Fruit fly (Drosophila melanogaster) whole organism, embryonic: ENCODE data around the gene Tcs6.

Experiments
- CG11560 ChIP-seq: fragments of 200-800 bp; sonication (Bioruptor generic); IDR thresholded peaks from 3 replicates; pipeline ENCODE4 v1.3.6; 2022; ENCODE audit warnings: missing biosample characterization, missing genetic modification characterization
- CG12299 ChIP-seq: fragments of 200-800 bp; sonication (Bioruptor generic); optimal IDR thresholded peaks from 2 replicates; lab custom pipeline; 2018; ENCODE audit warnings: missing biosample characterization, mild to moderate bottlenecking, missing genetic modification characterization
- CG12391 ChIP-seq: fragments of 200-800 bp; sonication (Bioruptor generic); optimal IDR thresholded peaks from 3 replicates; lab custom pipeline; 2018; ENCODE audit warnings: missing biosample characterization, mild to moderate bottlenecking, missing genetic modification characterization, moderate library complexity
- CG13287 ChIP-seq: fragments of 200-800 bp; sonication (Bioruptor generic); IDR thresholded peaks from 2 replicates; pipeline ENCODE4 v1.3.6; 2022; ENCODE audit warnings: missing biosample characterization, missing genetic modification characterization; ENCODE audit not compliant: partially characterized antibody
- CG16863 ChIP-seq: fragments of 200-800 bp; sonication (Bioruptor generic); optimal IDR thresholded peaks from 3 replicates; lab custom pipeline; 2016; ENCODE audit warnings: missing biosample characterization, missing genetic modification characterization
- CG18764 ChIP-seq: fragments of 200-800 bp; sonication (Bioruptor generic); optimal IDR thresholded peaks from 3 replicates; lab custom pipeline; 2016; ENCODE audit warnings: missing biosample characterization, missing genetic modification characterization
- CG30403 ChIP-seq: fragments of 200-800 bp; sonication (Bioruptor generic); optimal IDR thresholded peaks from 3 replicates; lab custom pipeline; 2016; ENCODE audit warnings: missing biosample characterization, missing genetic modification characterization
- CG31388 ChIP-seq: fragments of 200-800 bp; sonication (Bioruptor generic); optimal IDR thresholded peaks from 2 replicates; lab custom pipeline; 2016; ENCODE audit warnings: missing biosample characterization, missing genetic modification characterization
- CG3163 ChIP-seq: fragments of 200-800 bp; sonication (Bioruptor generic); optimal IDR thresholded peaks from 3 replicates; lab custom pipeline; 2016; ENCODE audit warnings: missing biosample characterization, missing genetic modification characterization
- CG6175 ChIP-seq: fragments of 200-800 bp; sonication (Bioruptor generic); IDR thresholded peaks from 3 replicates; pipeline ENCODE4 v1.3.6; 2022; ENCODE audit warnings: missing biosample characterization, missing genetic modification characterization
- CrebB ChIP-seq: fragments of 200-800 bp; sonication (Bioruptor generic); optimal IDR thresholded peaks from 3 replicates; lab custom pipeline; 2018; ENCODE audit warnings: missing biosample characterization, mild to moderate bottlenecking, missing genetic modification characterization
- Dfd ChIP-seq, 2 experiments: fragments of >200 bp; optimal IDR thresholded peaks; 2 replicates each; lab custom pipeline; 2017; ENCODE audit warnings: missing biosample characterization in 2 of 2, missing genetic modification characterization in 2 of 2
- Doc2 ChIP-seq: fragments of 200-800 bp; sonication (Bioruptor generic); IDR thresholded peaks from 2 replicates; pipeline ENCODE4 v1.3.6; 2022; ENCODE audit warnings: missing biosample characterization, missing genetic modification characterization
- Ets97D ChIP-seq: fragments of 200-800 bp; sonication (Bioruptor generic); optimal IDR thresholded peaks from 3 replicates; lab custom pipeline; 2016; ENCODE audit warnings: missing biosample characterization, missing genetic modification characterization
- Gug ChIP-seq: fragments of 200-800 bp; sonication (Bioruptor generic); IDR thresholded peaks from 4 replicates; pipeline ENCODE4 v1.3.6; 2022; ENCODE audit warnings: missing biosample characterization, missing genetic modification characterization
- Hand ChIP-seq: fragments of 200-800 bp; sonication (Bioruptor generic); optimal IDR thresholded peaks from 2 replicates; lab custom pipeline; 2017; ENCODE audit warnings: mild to moderate bottlenecking, missing biosample characterization, missing genetic modification reagents, missing genetic modification characterization
- Lpt ChIP-seq: fragments of >200 bp; optimal IDR thresholded peaks from 2 replicates; lab custom pipeline; 2018; ENCODE audit warnings: missing biosample characterization, missing genetic modification characterization
- Nf-YC ChIP-seq: fragments of 200-800 bp; optimal IDR thresholded peaks from 3 replicates; lab custom pipeline; 2019; ENCODE audit warnings: missing biosample characterization, mild to moderate bottlenecking, missing genetic modification characterization, moderate library complexity
- Poxn ChIP-seq: fragments of 200-800 bp; sonication (Bioruptor generic); IDR thresholded peaks from 2 replicates; pipeline ENCODE4 v1.3.6; 2022; ENCODE audit warnings: missing biosample characterization, missing genetic modification characterization
- Tbp ChIP-seq: fragments of >200 bp; optimal IDR thresholded peaks from 2 replicates; lab custom pipeline; 2018; ENCODE audit warnings: missing biosample characterization, missing genetic modification characterization
- ac ChIP-seq: fragments of 200-800 bp; sonication (Bioruptor generic); optimal IDR thresholded peaks from 3 replicates; lab custom pipeline; 2017; ENCODE audit warnings: missing biosample characterization, mild to moderate bottlenecking, missing genetic modification characterization
- cato ChIP-seq: fragments of 200-800 bp; sonication (Bioruptor generic); optimal IDR thresholded peaks from 2 replicates; lab custom pipeline; 2016; ENCODE audit warnings: missing biosample characterization, missing genetic modification characterization, borderline replicate concordance
- corto ChIP-seq: fragments of 200-800 bp; sonication (Bioruptor generic); optimal IDR thresholded peaks from 2 replicates; lab custom pipeline; 2016; ENCODE audit warnings: missing biosample characterization, mild to moderate bottlenecking, missing genetic modification characterization, moderate library complexity
- crc ChIP-seq: fragments of 200-800 bp; sonication (Bioruptor generic); optimal IDR thresholded peaks from 2 replicates; lab custom pipeline; 2016; ENCODE audit warnings: missing biosample characterization, missing genetic modification characterization
- dm ChIP-seq: fragments of 200-800 bp; sonication (Bioruptor generic); optimal IDR thresholded peaks from 3 replicates; lab custom pipeline; 2016; ENCODE audit warnings: missing biosample characterization, missing genetic modification characterization
- ems ChIP-seq: fragments of 200-800 bp; sonication (Bioruptor generic); optimal IDR thresholded peaks from 3 replicates; lab custom pipeline; 2016; ENCODE audit warnings: missing biosample characterization, missing genetic modification characterization
- exex ChIP-seq: fragments of 200-800 bp; sonication (Bioruptor generic); optimal IDR thresholded peaks from 4 replicates; lab custom pipeline; 2018; ENCODE audit warnings: missing biosample characterization, mild to moderate bottlenecking, missing genetic modification characterization, moderate library complexity
- fu2 ChIP-seq: fragments of 200-800 bp; sonication (Bioruptor generic); optimal IDR thresholded peaks from 2 replicates; lab custom pipeline; 2016; ENCODE audit warnings: missing biosample characterization, missing genetic modification characterization
- grau ChIP-seq: fragments of 200-800 bp; optimal IDR thresholded peaks from 3 replicates; lab custom pipeline; 2019; ENCODE audit warnings: missing biosample characterization, mild to moderate bottlenecking, missing genetic modification characterization, moderate library complexity
- ham ChIP-seq: fragments of 200-800 bp; sonication (Bioruptor generic); IDR thresholded peaks from 2 replicates; pipeline ENCODE4 v1.3.6; 2022; ENCODE audit warnings: missing biosample characterization, missing genetic modification characterization
- hth ChIP-seq: fragments of >200 bp; optimal IDR thresholded peaks from 2 replicates; lab custom pipeline; 2017; ENCODE audit warnings: inconsistent platforms
- ind ChIP-seq: fragments of 200-800 bp; sonication (Bioruptor generic); optimal IDR thresholded peaks from 3 replicates; lab custom pipeline; 2016; ENCODE audit warnings: missing biosample characterization, missing genetic modification characterization
- jumu ChIP-seq: fragments of 200-800 bp; sonication (Bioruptor generic); optimal IDR thresholded peaks from 3 replicates; lab custom pipeline; 2016; ENCODE audit warnings: missing biosample characterization, missing genetic modification characterization
- lmd ChIP-seq: fragments of 200-800 bp; sonication (Bioruptor generic); IDR thresholded peaks from 2 replicates; pipeline ENCODE4 v1.3.6; 2022; ENCODE audit warnings: missing biosample characterization, missing genetic modification characterization
- oc ChIP-seq: fragments of 200-800 bp; sonication (Bioruptor generic); optimal IDR thresholded peaks from 2 replicates; lab custom pipeline; 2018; ENCODE audit warnings: missing biosample characterization, mild to moderate bottlenecking, missing genetic modification characterization, moderate library complexity
- phol ChIP-seq: fragments of 200-800 bp; sonication (Bioruptor generic); optimal IDR thresholded peaks from 3 replicates; lab custom pipeline; 2018; ENCODE audit warnings: missing biosample characterization, mild to moderate bottlenecking, missing genetic modification characterization, moderate library complexity
- ro ChIP-seq: fragments of 200-800 bp; sonication (Bioruptor generic); IDR thresholded peaks from 2 replicates; pipeline ENCODE4 v1.3.6; 2022; ENCODE audit warnings: missing biosample characterization, missing genetic modification characterization
- sr ChIP-seq: fragments of 200-800 bp; sonication (Bioruptor generic); IDR thresholded peaks from 3 replicates; pipeline ENCODE4 v1.3.6; 2022; ENCODE audit warnings: missing biosample characterization, missing genetic modification characterization
- tup ChIP-seq: fragments of 200-800 bp; sonication (Bioruptor generic); optimal IDR thresholded peaks from 2 replicates; lab custom pipeline; 2016; ENCODE audit warnings: missing biosample characterization, mild to moderate bottlenecking, missing genetic modification characterization, moderate library complexity
- twi ChIP-seq: fragments of 200-800 bp; optimal IDR thresholded peaks from 2 replicates; lab custom pipeline; 2019; ENCODE audit warnings: missing biosample characterization, mild to moderate bottlenecking, missing genetic modification characterization, moderate library complexity
- usp ChIP-seq: fragments of >200 bp; optimal IDR thresholded peaks from 2 replicates; lab custom pipeline; 2017; ENCODE audit warnings: missing biosample characterization, missing genetic modification characterization
- z ChIP-seq: fragments of 200-800 bp; sonication (Bioruptor generic); IDR thresholded peaks from 3 replicates; pipeline ENCODE4 v1.3.6; 2022; ENCODE audit warnings: missing biosample characterization, missing genetic modification characterization
- zen2 ChIP-seq: fragments of 200-800 bp; sonication (Bioruptor generic); IDR thresholded peaks from 3 replicates; pipeline ENCODE4 v1.3.6; 2022; ENCODE audit warnings: missing biosample characterization, missing genetic modification characterization; ENCODE audit not compliant: partially characterized antibody
- zfh1 ChIP-seq: fragments of 200-800 bp; sonication (Bioruptor generic); IDR thresholded peaks from 3 replicates; pipeline ENCODE4 v1.3.6; 2022; ENCODE audit warnings: missing biosample characterization, missing genetic modification characterization

Tcs6 gene

DNA sequence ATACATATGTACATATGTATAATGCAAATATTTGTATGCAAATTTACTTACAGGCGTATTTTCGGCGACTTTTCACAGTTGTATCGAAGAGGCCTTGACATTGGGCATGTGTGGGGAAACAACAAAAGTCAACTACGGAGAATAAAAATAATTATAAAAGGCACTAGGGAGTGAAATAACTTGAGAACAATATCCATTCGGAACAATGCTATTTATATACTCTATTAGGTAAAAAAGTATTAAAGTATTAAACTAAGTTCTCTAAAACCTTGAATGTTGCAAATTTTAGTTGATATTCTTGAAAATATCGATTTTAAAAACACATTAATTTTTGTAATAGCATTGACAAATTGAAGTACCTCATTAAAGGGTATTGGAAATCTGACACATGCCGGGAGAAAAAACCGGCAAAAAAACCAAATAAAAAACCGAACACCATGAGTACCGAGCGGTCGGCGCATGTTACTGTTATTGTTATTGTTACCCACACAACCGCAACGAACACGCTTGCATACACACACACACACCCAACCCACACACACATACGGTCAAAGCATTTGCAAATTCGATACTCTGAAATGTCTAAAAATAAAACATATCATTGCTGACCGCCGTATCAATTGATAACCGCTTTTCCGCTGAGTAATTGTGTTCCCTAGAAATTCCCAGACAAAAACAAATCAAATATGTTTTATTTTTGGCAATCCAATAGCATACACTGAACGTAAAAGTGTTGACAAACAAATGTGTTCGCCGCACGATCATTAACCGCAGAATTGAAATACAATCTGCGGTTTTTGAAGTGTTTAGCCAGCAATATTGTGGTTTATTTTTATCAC, 46.5 kb upstream of the Tcs6 start (continued):
- TF ChIP-seq twi (tag; lab: Kevin White, UChicago) (no peak), CG13287 (GFP tag; lab: Robert Waterston, UW) (no peak), dm (no peak), CG11560 (tag; lab: Robert Waterston, UW) (no peak), Tbp (no peak), fu2 (GFP tag; lab: Kevin White, UChicago) (no peak), tup (GFP tag; lab: Kevin White, UChicago) (no peak), sr (GFP tag; lab: Robert Waterston, UW) (no peak), hth (lab: Kevin White, UChicago) (no peak), usp (GFP tag; lab: Kevin White, UChicago) (no peak), jumu (no peak), Hand (GFP tag; lab: Kevin White, UChicago) (no peak), CG31388 (GFP tag; lab: Kevin White, UChicago) (peak; percentile 7), Lpt (GFP tag; lab: Kevin White, UChicago) (no peak), Gug (GFP tag; lab: Robert Waterston, UW) (no peak), CG6175 (GFP tag; lab: Robert Waterston, UW) (no peak), cato (GFP tag; lab: Kevin White, UChicago) (no peak), Doc2 (GFP tag; lab: Robert Waterston, UW) (no peak), CrebB (tag; lab: Kevin White, UChicago) (no peak), corto (no peak), CG30403 (GFP tag; lab: Kevin White, UChicago) (peak; percentile 35), Dfd (GFP tag; optimal IDR thresholded peaks at IDR 0.05; lab: Kevin White, UChicago) (no peak), phol (tag; lab: Kevin White, UChicago) (peak; percentile 0), oc (tag; lab: Kevin White, UChicago) (no peak), zen2 (GFP tag; lab: Robert Waterston, UW) (no peak), ro (GFP tag; lab: Robert Waterston, UW) (no peak), ind (GFP tag; lab: Kevin White, UChicago) (no peak), z (no peak), CG3163 (GFP tag; lab: Kevin White, UChicago) (no peak), ems (GFP tag; lab: Kevin White, UChicago) (no peak), exex (no peak), Nf-YC (tag; lab: Kevin White, UChicago) (no peak), zfh1 (no peak; the same call in 2 of the 3 replicates), ham (GFP tag; lab: Robert Waterston, UW) (no peak), lmd (GFP tag; lab: Robert Waterston, UW) (no peak; the same call in 1 of the 2 replicates), CG16863 (no peak), Poxn (GFP tag; lab: Robert Waterston, UW) (no peak), CG18764 (GFP tag; lab: Kevin White, UChicago) (no peak), grau (tag; lab: Kevin White, UChicago) (peak; percentile 64), CG12391 (tag; lab: Kevin White, UChicago) (no peak), CG12299 (tag; lab: Kevin White, UChicago) (peak; percentile 6), Ets97D (GFP tag; lab: Kevin White, UChicago) (peak; percentile 4), ac (no peak), crc (GFP tag; lab: Kevin White, UChicago) (no peak)
